Worm (Caenorhabditis elegans): ENCODE measurements around the gene Y54G2A.11.
"Not testable (repeated sequence)": the region's sequence is repeated elsewhere in the genome, so short reads cannot be mapped to it uniquely, and the experiment has no call there.

Gene Y54G2A.11

ce11 chrIV:2785057-2785456, 13.5 kb upstream of the Y54G2A.11 start (continued):
- TF ChIP-seq zag-1 (tag; optimal IDR thresholded peaks at IDR 0.05) (no peak), ceh-28 (tag; optimal IDR thresholded peaks at IDR 0.05) (peak; percentile 6), egl-5 (tag; optimal IDR thresholded peaks at IDR 0.05) (no peak), nhr-67 (tag; optimal IDR thresholded peaks at IDR 0.05) (no peak), ama-1 (optimal IDR thresholded peaks at IDR 0.05) (no peak), sea-2 (GFP tag; optimal IDR thresholded peaks at IDR 0.05) (no peak), ZK546.5 (tag; optimal IDR thresholded peaks at IDR 0.05) (no peak), eor-1 (tag; optimal IDR thresholded peaks at IDR 0.05) (no peak), mml-1 (tag; optimal IDR thresholded peaks at IDR 0.05) (no peak), nhr-11 (tag; optimal IDR thresholded peaks at IDR 0.05) (no peak), ceh-9 (tag; optimal IDR thresholded peaks at IDR 0.05) (no peak), fkh-10 (GFP tag; optimal IDR thresholded peaks at IDR 0.05) (no peak), hmg-11 (tag; optimal IDR thresholded peaks at IDR 0.05) (no peak)

ce11 chrIV:2782793-2783540, 11.4 kb upstream of the Y54G2A.11 start, which contains the start of gene Y54G2A.12:
Y54G2A.12 (minus strand) TSS chrIV:2782843.
- TF ChIP-seq ceh-28 (tag; optimal IDR thresholded peaks at IDR 0.05), result no peak

- not testable (repeated sequence) for TF ChIP-seq nhr-77, tbx-2, nhr-28 (tag; optimal IDR thresholded peaks at IDR 0.05)
These were observed 6.2 kb upstream of the Y54G2A.11 start, which contains the start of gene Y54G2A.72 for ce11 chrIV:2777841-2778240. Y54G2A.72 (plus strand) TSS chrIV:2778141.

ce11 chrIV:2776733-2777132, 5.1 kb upstream of the Y54G2A.11 start:
- TF ChIP-seq unc-39 (tag; optimal IDR thresholded peaks at IDR 0.05) (no peak), fkh-10 (GFP tag; optimal IDR thresholded peaks at IDR 0.05) (no peak), snpc-4 (tag; optimal IDR thresholded peaks at IDR 0.05) (no peak), R02D3.7 (tag; optimal IDR thresholded peaks at IDR 0.05) (no peak), nhr-237 (tag; optimal IDR thresholded peaks at IDR 0.05) (no peak), ceh-82 (tag; optimal IDR thresholded peaks at IDR 0.05) (no peak), egl-5 (tag; optimal IDR thresholded peaks at IDR 0.05) (no peak), pha-4 (tag; optimal IDR thresholded peaks at IDR 0.05) (no peak), ztf-4 (tag; optimal IDR thresholded peaks at IDR 0.05) (no peak), ceh-9 (tag; optimal IDR thresholded peaks at IDR 0.05) (no peak), fos-1 (tag; optimal IDR thresholded peaks at IDR 0.05) (no peak)

ce11 chrIV:2775992-2776630, 4.5 kb upstream of the Y54G2A.11 start:
- TF ChIP-seq hmg-11 (tag; optimal IDR thresholded peaks at IDR 0.05) (peak; percentile 48), pha-4 (tag; optimal IDR thresholded peaks at IDR 0.05) (peak; percentile 46), nfya-1 (tag; optimal IDR thresholded peaks at IDR 0.05; ENCODE audit: insufficient read depth) (peak; percentile 57), ceh-9 (tag; optimal IDR thresholded peaks at IDR 0.05) (no peak), snpc-4 (tag; optimal IDR thresholded peaks at IDR 0.05) (peak; percentile 22), nhr-237 (tag; optimal IDR thresholded peaks at IDR 0.05) (no peak), nhr-67 (tag; optimal IDR thresholded peaks at IDR 0.05) (no peak), lin-39 (tag; optimal IDR thresholded peaks at IDR 0.05) (peak; percentile 78), elt-3 (tag; optimal IDR thresholded peaks at IDR 0.05) (no peak)

- TF ChIP-seq lin-15B (tag; optimal IDR thresholded peaks at IDR 0.05), result peak; percentile 40
- TF ChIP-seq nhr-77 (tag; optimal IDR thresholded peaks at IDR 0.05), result no peak
- TF ChIP-seq egl-27 (tag; optimal IDR thresholded peaks at IDR 0.05), result no peak
- TF ChIP-seq nhr-25 (tag; optimal IDR thresholded peaks at IDR 0.05), result peak; percentile 84
- TF ChIP-seq skn-1 (tag; optimal IDR thresholded peaks at IDR 0.05), result no peak
- no peak for TF ChIP-seq sea-2 (GFP tag; optimal IDR thresholded peaks at IDR 0.05)
- TF ChIP-seq ama-1 (optimal IDR thresholded peaks at IDR 0.05), result peak; percentile 76
- no peak for TF ChIP-seq zag-1 (tag; optimal IDR thresholded peaks at IDR 0.05)
- TF ChIP-seq tbx-2 (tag; optimal IDR thresholded peaks at IDR 0.05), result no peak
- peak; percentile 81 for TF ChIP-seq lsy-12 (tag; optimal IDR thresholded peaks at IDR 0.05)
- TF ChIP-seq pqm-1 (tag; optimal IDR thresholded peaks at IDR 0.05), result no peak
- peak; percentile 31 for TF ChIP-seq ceh-28 (tag; optimal IDR thresholded peaks at IDR 0.05)
- TF ChIP-seq nhr-43 (tag; optimal IDR thresholded peaks at IDR 0.05; ENCODE audit: poor library complexity, severe bottlenecking), result peak; percentile 58
- TF ChIP-seq nhr-67 (tag; optimal IDR thresholded peaks at IDR 0.05), result no peak
- TF ChIP-seq ceh-16 (tag; optimal IDR thresholded peaks at IDR 0.05), result no peak
- peak; percentile 45 for TF ChIP-seq jun-1 (tag; optimal IDR thresholded peaks at IDR 0.05)
- no peak for TF ChIP-seq nhr-12 (tag; optimal IDR thresholded peaks at IDR 0.05)
- no peak for TF ChIP-seq fkh-10 (GFP tag; optimal IDR thresholded peaks at IDR 0.05)
- no peak for TF ChIP-seq daf-12 (tag; optimal IDR thresholded peaks at IDR 0.05)
- peak; percentile 75 for TF ChIP-seq nfya-1 (tag; optimal IDR thresholded peaks at IDR 0.05; ENCODE audit: insufficient read depth)
- peak; percentile 71 for TF ChIP-seq lin-39 (tag; optimal IDR thresholded peaks at IDR 0.05)
- no peak for TF ChIP-seq R02D3.7 (tag; optimal IDR thresholded peaks at IDR 0.05)
- peak; percentile 24 for TF ChIP-seq mdl-1 (tag; optimal IDR thresholded peaks at IDR 0.05)
- peak; percentile 66 for TF ChIP-seq hmg-11 (tag; optimal IDR thresholded peaks at IDR 0.05)
- no peak for TF ChIP-seq nhr-237 (tag; optimal IDR thresholded peaks at IDR 0.05)
- TF ChIP-seq ceh-9 (tag; optimal IDR thresholded peaks at IDR 0.05), result no peak
These were observed 2.9 kb upstream of the Y54G2A.11 start for ce11 chrIV:2774500-2774899.

All from whole organism, L3 larva.